Worm (Caenorhabditis elegans) whole organism, mixed stage, embryonic: Measurements from ENCODE around the gene rps-24.

ENCODE experiments used
- M03D4.4 ChIP-seq: sonication (generic microtip); optimal IDR thresholded peaks from 2 replicates; lab custom pipeline; 2017; ENCODE audit warnings: mild to moderate bottlenecking, missing genetic modification characterization, missing compliant biosample characterization
- bed-3 ChIP-seq: fragments of 200-800 bp; sonication (Bioruptor generic); optimal IDR thresholded peaks from 3 replicates; lab custom pipeline; 2018; ENCODE audit warnings: mild to moderate bottlenecking, missing genetic modification characterization, moderate library complexity, missing compliant biosample characterization
- flh-1 ChIP-seq: fragments of 200-800 bp; sonication (Bioruptor generic); optimal IDR thresholded peaks from 2 replicates; lab custom pipeline; 2018; ENCODE audit warnings: mild to moderate bottlenecking, missing genetic modification characterization, moderate library complexity, missing compliant biosample characterization
- lin-13 ChIP-seq: fragments of 150-350 bp; optimal IDR thresholded peaks from 2 replicates; lab custom pipeline; 2014; ENCODE audit warnings: missing biosample characterization, missing genetic modification characterization
- mab-5 ChIP-seq: fragments of 150-350 bp; optimal IDR thresholded peaks from 2 replicates; lab custom pipeline; 2014; ENCODE audit warnings: missing biosample characterization, missing genetic modification characterization
- mep-1 ChIP-seq: fragments of 150-350 bp; optimal IDR thresholded peaks from 2 replicates; lab custom pipeline; 2017; ENCODE audit warnings: missing biosample characterization, missing genetic modification reagents, missing genetic modification characterization, inconsistent platforms
- snpc-4 ChIP-seq: fragments of 150-350 bp; optimal IDR thresholded peaks from 2 replicates; lab custom pipeline; 2014; ENCODE audit warnings: missing biosample characterization, missing genetic modification characterization

ce11 chrIV:366406-366805 lies 19.3 kb upstream of the rps-24 start:
- TF ChIP-seq mab-5 (tag; lab: Kevin White, UChicago) (no peak), snpc-4 (tag; lab: Kevin White, UChicago) (no peak), mep-1 (tag; lab: Kevin White, UChicago) (peak; percentile 9), flh-1 (GFP tag; lab: Kevin White, UChicago) (no peak), M03D4.4 (tag; lab: Kevin White, UChicago) (no peak), lin-13 (tag; lab: Kevin White, UChicago) (no peak), bed-3 (GFP tag; lab: Kevin White, UChicago) (no peak)
